Worm (Caenorhabditis elegans): ENCODE measurements around the gene Y38F2AR.10.

Gene Y38F2AR.10

ce11 chrIV:2399420-2399819, at the start of gene Y38F2AR.10:
TSS of gene Y38F2AR.10 (minus strand) at chrIV:2399520.
- TF ChIP-seq unc-62 (GFP tag; optimal IDR thresholded peaks at IDR 0.05): no peak

- no peak for TF ChIP-seq unc-62 (GFP tag; optimal IDR thresholded peaks at IDR 0.05)
Observed at ce11 chrIV:2434366-2434765, 35.0 kb upstream of the Y38F2AR.10 start.

- TF ChIP-seq unc-62 (GFP tag; optimal IDR thresholded peaks at IDR 0.05): no peak
Observed at ce11 chrIV:2432693-2433092, 33.4 kb upstream of the Y38F2AR.10 start, which contains the start of gene C45G7.4. TSS of gene C45G7.4 (plus strand) at chrIV:2432993.

DNA sequence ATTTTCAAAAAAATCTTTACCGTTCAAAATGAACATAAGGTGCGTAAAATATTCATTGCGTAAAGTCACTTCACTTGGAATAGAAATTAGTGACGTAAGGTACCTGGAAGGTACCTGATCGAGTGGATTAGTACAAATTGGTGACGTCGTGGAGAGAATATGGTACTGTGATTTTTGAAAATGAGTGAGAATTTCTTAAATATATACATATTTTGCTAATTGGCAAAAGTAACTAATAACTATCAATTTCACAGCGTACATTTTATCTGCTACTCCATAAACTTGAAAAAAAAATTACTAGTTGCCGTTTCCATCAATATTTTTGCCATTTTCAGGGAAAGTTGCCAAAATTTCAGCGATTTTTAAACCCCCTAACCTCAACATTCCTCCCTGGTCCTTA, 17.4 kb upstream of the Y38F2AR.10 start:
- no peak for TF ChIP-seq unc-62 (GFP tag; optimal IDR thresholded peaks at IDR 0.05)

DNA sequence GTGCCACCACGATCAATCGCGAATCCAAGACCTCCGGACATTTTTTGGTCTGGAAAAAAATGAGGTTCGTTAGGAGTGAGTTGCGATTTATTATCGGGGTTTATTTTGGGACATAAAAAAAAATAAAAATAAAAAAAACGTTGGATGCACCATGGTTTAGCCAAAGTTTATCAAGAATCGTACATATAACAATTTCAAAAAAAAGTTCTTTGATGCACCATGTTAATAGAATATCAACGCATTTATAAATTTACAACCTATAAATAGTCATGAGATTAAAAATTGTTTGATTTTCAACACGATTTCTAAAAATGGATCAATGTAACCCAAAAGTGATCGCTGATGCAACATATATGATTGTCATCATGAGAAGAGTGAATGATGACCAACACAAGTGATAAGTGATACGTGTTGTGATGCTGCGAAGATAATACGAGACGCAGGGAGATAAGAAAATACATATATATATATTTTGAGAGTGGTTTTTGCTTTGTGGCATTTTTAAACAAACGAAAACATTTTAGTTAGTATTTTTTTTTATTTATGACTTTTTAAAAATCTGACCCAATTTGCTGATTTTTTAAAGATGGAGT, 13.1 kb upstream of the Y38F2AR.10 start, which contains the start of gene Y38F2AR.12:
Y38F2AR.12 (minus strand) TSS at position 51 of the 593 bp plus-strand sequence.
- TF ChIP-seq unc-62 (GFP tag; optimal IDR thresholded peaks at IDR 0.05): no peak

ce11 chrIV:2408437-2408836, 9.1 kb upstream of the Y38F2AR.10 start:
- no peak for TF ChIP-seq unc-62 (GFP tag; optimal IDR thresholded peaks at IDR 0.05)

DNA sequence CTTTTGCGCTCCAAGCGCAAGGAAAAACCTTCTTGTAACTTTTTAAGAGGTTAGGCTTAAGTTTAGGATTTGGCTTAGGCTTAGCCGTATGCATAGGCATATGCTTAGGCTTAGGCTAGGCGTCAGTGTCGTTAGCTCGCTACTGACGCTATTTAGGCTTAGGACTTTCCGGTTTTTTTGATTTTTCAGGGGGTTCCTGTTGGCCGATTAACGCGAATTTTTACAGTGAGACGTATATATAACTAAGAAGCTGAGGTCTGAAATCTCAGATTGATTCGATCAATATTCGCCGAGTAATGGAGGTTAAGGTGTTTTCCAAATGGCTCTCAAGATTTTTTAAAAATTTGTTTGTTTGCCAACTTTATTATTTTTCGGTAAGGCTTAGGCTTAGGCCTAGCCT, 8.4 kb upstream of the Y38F2AR.10 start:
- no peak for TF ChIP-seq unc-62 (GFP tag; optimal IDR thresholded peaks at IDR 0.05)

- TF ChIP-seq unc-62 (GFP tag; optimal IDR thresholded peaks at IDR 0.05): no peak
Observed at ce11 chrIV:2403374-2403773, 4.1 kb upstream of the Y38F2AR.10 start.

- no peak for TF ChIP-seq unc-62 (GFP tag; optimal IDR thresholded peaks at IDR 0.05)
Observed at ce11 chrIV:2400651-2401050, 1.3 kb upstream of the Y38F2AR.10 start.

DNA sequence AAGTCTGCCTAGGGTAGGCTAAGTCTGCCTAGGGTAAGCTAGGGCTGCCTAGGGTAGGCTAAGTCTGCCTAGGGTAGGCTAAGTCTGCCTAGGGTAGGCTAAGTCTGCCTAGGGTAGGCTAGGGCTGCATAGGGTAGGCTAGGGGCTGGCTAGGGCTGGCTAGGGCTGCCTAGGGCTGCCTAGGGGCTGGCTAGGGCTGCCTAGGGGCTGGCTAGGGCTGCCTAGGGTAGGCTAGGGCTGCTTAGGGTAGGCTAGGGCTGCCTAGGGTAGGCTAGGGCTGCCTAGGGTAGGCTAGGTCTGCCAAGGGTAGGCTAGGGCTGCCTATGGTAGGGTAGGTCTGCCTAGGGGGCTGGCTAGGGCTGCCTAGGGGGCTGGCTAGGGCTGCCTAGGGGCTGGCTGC, 1.0 kb downstream of the Y38F2AR.10 start:
- no peak for TF ChIP-seq unc-62 (GFP tag; optimal IDR thresholded peaks at IDR 0.05)

- no peak for TF ChIP-seq unc-62 (GFP tag; optimal IDR thresholded peaks at IDR 0.05)
Observed at ce11 chrIV:2395997-2396396, 3.3 kb downstream of the Y38F2AR.10 start.

DNA sequence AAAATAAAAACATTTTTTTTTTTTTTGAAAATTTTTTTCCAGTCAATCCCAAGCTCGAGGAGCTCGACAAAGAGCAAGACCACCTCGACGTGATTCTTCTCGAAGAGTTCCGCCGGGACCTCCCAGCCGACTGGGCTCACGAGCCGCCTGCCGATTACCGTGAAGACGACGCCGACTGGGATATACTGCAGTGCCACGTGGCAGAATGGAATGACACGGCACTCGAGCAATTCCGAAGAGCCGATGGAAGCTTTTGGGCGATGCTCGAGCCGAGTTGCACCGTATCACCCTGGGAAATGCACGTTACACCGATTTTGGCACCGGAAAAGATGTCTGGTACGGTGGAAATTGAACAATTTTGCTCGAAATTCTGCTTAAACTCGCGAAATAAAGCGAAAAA, 6.3 kb downstream of the Y38F2AR.10 start:
- TF ChIP-seq unc-62 (GFP tag; optimal IDR thresholded peaks at IDR 0.05): no peak

- no peak for TF ChIP-seq unc-62 (GFP tag; optimal IDR thresholded peaks at IDR 0.05)
Observed at ce11 chrIV:2391809-2392208, 7.5 kb downstream of the Y38F2AR.10 start.

DNA sequence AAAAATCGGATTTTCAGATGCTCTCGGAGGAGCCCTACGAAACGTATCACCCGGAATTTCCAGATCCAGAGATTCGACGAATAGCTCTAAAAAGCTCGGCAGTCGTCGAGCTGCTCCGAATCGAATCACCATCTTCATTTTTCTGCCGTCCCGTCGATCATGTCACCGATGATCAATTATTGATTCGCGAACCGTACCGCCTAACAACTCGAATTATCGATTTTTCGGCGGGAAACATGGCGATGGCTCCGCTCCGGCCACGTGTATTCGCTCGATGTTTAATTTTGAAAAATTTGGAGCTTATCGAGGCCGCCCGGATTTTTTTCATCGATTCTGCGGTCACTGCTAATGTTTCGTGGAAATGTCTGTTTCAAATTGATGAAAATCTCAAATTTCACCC, 8.5 kb downstream of the Y38F2AR.10 start, which contains the start of gene eri-5:
eri-5 (plus strand) TSS at position 18 of the 400 bp plus-strand sequence.
- TF ChIP-seq unc-62 (GFP tag; optimal IDR thresholded peaks at IDR 0.05): no peak

ce11 chrIV:2390251-2390672, 9.1 kb downstream of the Y38F2AR.10 start:
- TF ChIP-seq unc-62 (GFP tag; optimal IDR thresholded peaks at IDR 0.05): no peak

DNA sequence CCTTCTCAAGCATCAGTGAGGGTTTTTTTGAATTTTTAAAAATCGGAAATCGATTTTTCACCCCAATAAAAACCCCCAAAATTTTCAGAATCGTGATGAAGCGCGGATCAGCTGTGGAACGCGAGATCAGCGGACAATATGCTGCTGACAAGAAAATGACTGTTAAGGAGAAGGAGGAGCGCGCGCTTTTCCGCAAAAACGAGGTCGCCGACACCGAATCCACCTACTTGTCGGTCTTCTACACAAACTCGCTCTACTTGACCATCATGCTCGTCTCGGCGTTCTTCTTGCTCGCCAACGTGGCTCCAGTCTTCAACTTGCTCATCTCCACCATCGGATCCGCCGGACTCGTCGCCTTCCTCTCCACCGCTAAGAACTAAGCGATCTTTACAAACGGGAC, 9.6 kb downstream of the Y38F2AR.10 start:
- TF ChIP-seq unc-62 (GFP tag; optimal IDR thresholded peaks at IDR 0.05): no peak

- no peak for TF ChIP-seq unc-62 (GFP tag; optimal IDR thresholded peaks at IDR 0.05)
Observed at ce11 chrIV:2388949-2389495, 10.3 kb downstream of the Y38F2AR.10 start, which contains the start of gene trap-3. TSS of gene trap-3 (plus strand) at chrIV:2389445.

All from whole organism, dauer.